Fruit fly (Drosophila melanogaster) Kc167 (cell line): ENCODE measurements around the gene GILT1.

Experiments
- Myc ChIP-seq: fragments of >200 bp; optimal IDR thresholded peaks from 2 replicates; lab custom pipeline; 2017; ENCODE audit warnings: missing external identifiers
- Sin3A ChIP-seq: fragments of >200 bp; optimal IDR thresholded peaks from 2 replicates; lab custom pipeline; 2018; ENCODE audit warnings: missing external identifiers
- h ChIP-seq: fragments of >200 bp; optimal IDR thresholded peaks from 3 replicates; lab custom pipeline; 2018; ENCODE audit warnings: missing external identifiers
- insv ChIP-seq: fragments of >200 bp; optimal IDR thresholded peaks from 3 replicates; lab custom pipeline; 2018; ENCODE audit warnings: missing external identifiers
- psq ChIP-seq: fragments of >200 bp; optimal IDR thresholded peaks from 2 replicates; lab custom pipeline; 2017; ENCODE audit warnings: missing external identifiers
- ttk ChIP-seq: sonication (Bioruptor generic); optimal IDR thresholded peaks from 2 replicates; lab custom pipeline; 2017; ENCODE audit warnings: missing external identifiers

GILT1 gene

dm6 chr3R:13422178-13422577 is 20.5 kb upstream of the GILT1 start:
- TF ChIP-seq psq (lab: Kevin White, UChicago) (no peak), Myc (lab: Kevin White, UChicago) (no peak), ttk (lab: Kevin White, UChicago) (no peak), h (lab: Kevin White, UChicago) (no peak), Sin3A (lab: Kevin White, UChicago) (no peak), insv (lab: Kevin White, UChicago) (no peak)

dm6 chr3R:13419979-13420378 is 18.3 kb upstream of the GILT1 start, which contains the start of gene Ir87a:
Ir87a (plus strand) TSS chr3R:13420279.
- TF ChIP-seq h (lab: Kevin White, UChicago): no peak
- no peak for TF ChIP-seq psq (lab: Kevin White, UChicago)
- no peak for TF ChIP-seq Myc (lab: Kevin White, UChicago)
- no peak for TF ChIP-seq ttk (lab: Kevin White, UChicago)

dm6 chr3R:13417067-13417595 is 15.5 kb upstream of the GILT1 start:
- TF ChIP-seq ttk (lab: Kevin White, UChicago) (no peak), psq (lab: Kevin White, UChicago) (no peak), h (lab: Kevin White, UChicago) (no peak), Sin3A (lab: Kevin White, UChicago) (no peak), Myc (lab: Kevin White, UChicago) (no peak), insv (lab: Kevin White, UChicago) (no peak)

- TF ChIP-seq h (lab: Kevin White, UChicago) (no peak), insv (lab: Kevin White, UChicago) (no peak), ttk (lab: Kevin White, UChicago) (no peak), Sin3A (lab: Kevin White, UChicago) (no peak), Myc (lab: Kevin White, UChicago) (no peak), psq (lab: Kevin White, UChicago) (no peak)
Measured at dm6 chr3R:13415186-13415585, 13.5 kb upstream of the GILT1 start, which contains the start of gene yellow-e. yellow-e (minus strand) TSS chr3R:13415286.

dm6 chr3R:13412704-13413103 is 11.0 kb upstream of the GILT1 start:
- TF ChIP-seq Myc (lab: Kevin White, UChicago): no peak
- no peak for TF ChIP-seq Sin3A (lab: Kevin White, UChicago)
- no peak for TF ChIP-seq psq (lab: Kevin White, UChicago)
- no peak for TF ChIP-seq h (lab: Kevin White, UChicago)
- no peak for TF ChIP-seq ttk (lab: Kevin White, UChicago)
- TF ChIP-seq insv (lab: Kevin White, UChicago): no peak

- TF ChIP-seq insv (lab: Kevin White, UChicago): no peak
- no peak for TF ChIP-seq ttk (lab: Kevin White, UChicago)
- no peak for TF ChIP-seq Sin3A (lab: Kevin White, UChicago)
- no peak for TF ChIP-seq h (lab: Kevin White, UChicago)
- TF ChIP-seq Myc (lab: Kevin White, UChicago): no peak
- no peak for TF ChIP-seq psq (lab: Kevin White, UChicago)
Measured at dm6 chr3R:13406898-13407297, 5.2 kb upstream of the GILT1 start, which contains the start of gene yellow-e2. yellow-e2 (minus strand) TSS chr3R:13406998.

dm6 chr3R:13404841-13405441 is 3.3 kb upstream of the GILT1 start, which contains the start of gene yellow-e3:
yellow-e3 (minus strand) TSS chr3R:13404870.
- TF ChIP-seq h (lab: Kevin White, UChicago): no peak
- TF ChIP-seq Myc (lab: Kevin White, UChicago): no peak
- TF ChIP-seq psq (lab: Kevin White, UChicago): no peak
- no peak for TF ChIP-seq insv (lab: Kevin White, UChicago)
- no peak for TF ChIP-seq ttk (lab: Kevin White, UChicago)
- TF ChIP-seq Sin3A (lab: Kevin White, UChicago): no peak

- TF ChIP-seq ttk (lab: Kevin White, UChicago) (no peak), h (lab: Kevin White, UChicago) (no peak)
Measured at dm6 chr3R:13403032-13403459, 1.4 kb upstream of the GILT1 start, which contains the start of gene Dpm3. Dpm3 (minus strand) TSS chr3R:13403051.

- TF ChIP-seq Myc (lab: Kevin White, UChicago): no peak
- no peak for TF ChIP-seq psq (lab: Kevin White, UChicago)
- no peak for TF ChIP-seq h (lab: Kevin White, UChicago)
- no peak for TF ChIP-seq insv (lab: Kevin White, UChicago)
- no peak for TF ChIP-seq ttk (lab: Kevin White, UChicago)
- TF ChIP-seq Sin3A (lab: Kevin White, UChicago): no peak
Measured at dm6 chr3R:13400902-13401721, 550 bp downstream of the GILT1 start.

- TF ChIP-seq Myc (lab: Kevin White, UChicago): no peak
- no peak for TF ChIP-seq h (lab: Kevin White, UChicago)
- no peak for TF ChIP-seq psq (lab: Kevin White, UChicago)
- TF ChIP-seq Sin3A (lab: Kevin White, UChicago): no peak
- no peak for TF ChIP-seq insv (lab: Kevin White, UChicago)
- TF ChIP-seq ttk (lab: Kevin White, UChicago): no peak
Measured at dm6 chr3R:13397535-13397934, 4.1 kb downstream of the GILT1 start, which contains the start of gene CG14377. CG14377 (plus strand) TSS chr3R:13397835.

dm6 chr3R:13397040-13397439 is 4.6 kb downstream of the GILT1 start, which contains the start of gene CG14374:
CG14374 (minus strand) TSS chr3R:13397140.
- no peak for TF ChIP-seq Sin3A (lab: Kevin White, UChicago)
- no peak for TF ChIP-seq ttk (lab: Kevin White, UChicago)
- no peak for TF ChIP-seq Myc (lab: Kevin White, UChicago)
- no peak for TF ChIP-seq psq (lab: Kevin White, UChicago)
- no peak for TF ChIP-seq h (lab: Kevin White, UChicago)
- TF ChIP-seq insv (lab: Kevin White, UChicago): no peak
